Fruit fly (Drosophila melanogaster): ENCODE data around the gene Rab11.

Rab11 gene

DNA sequence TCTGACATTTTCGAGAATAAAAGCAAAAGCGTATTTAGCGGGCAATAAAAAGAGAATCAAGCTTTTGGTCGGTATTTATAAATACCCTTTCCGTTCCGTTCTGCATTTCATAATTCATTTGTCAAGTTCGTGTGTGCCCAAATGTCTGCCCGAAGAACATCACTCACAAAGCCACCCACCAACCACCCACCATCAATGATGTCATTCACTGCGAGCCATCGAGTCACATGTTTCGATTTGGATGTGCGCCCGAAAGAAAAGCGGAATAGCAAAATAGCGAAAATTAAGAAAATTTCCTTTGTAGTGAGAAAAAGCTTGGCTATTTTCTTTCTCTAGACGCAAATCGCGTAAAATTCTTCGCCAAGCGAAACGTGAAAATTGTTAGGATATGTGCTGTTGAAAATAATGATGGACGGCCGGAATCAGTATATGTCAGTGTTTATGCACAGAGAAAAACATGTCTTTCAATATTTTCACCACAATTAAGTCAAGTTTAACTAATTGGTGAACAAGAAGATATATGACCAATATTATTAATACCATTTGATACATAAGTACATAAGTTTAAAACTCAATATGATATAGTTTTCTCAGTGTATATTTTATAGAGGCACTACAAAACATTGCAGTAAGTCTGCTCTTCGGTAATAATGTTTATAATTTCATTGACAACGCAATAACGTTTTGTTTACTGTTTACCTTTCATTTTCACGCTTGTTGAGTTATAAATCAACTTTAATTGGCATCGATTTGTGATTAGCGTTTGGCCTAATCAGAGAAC lies 40.1 kb downstream of the Rab11 start (continued):
- TF ChIP-seq disco-r (GFP tag; optimal IDR thresholded peaks at IDR 0.05) (no peak), Hmx (GFP tag; optimal IDR thresholded peaks at IDR 0.05) (no peak), CG9817 (tag; optimal IDR thresholded peaks at IDR 0.05) (peak; percentile 37), CG8281 (tag; optimal IDR thresholded peaks at IDR 0.05) (no peak), E2f1 (GFP tag; IDR thresholded peaks at IDR 0.05) (no peak), bcd (GFP tag; optimal IDR thresholded peaks at IDR 0.05) (peak; percentile 36), CG6654 (GFP tag; optimal IDR thresholded peaks at IDR 0.05) (no peak), rib (GFP tag; IDR thresholded peaks at IDR 0.05) (peak; percentile 41; the same call in 1 of the 2 replicates), ftz-f1 (GFP tag; optimal IDR thresholded peaks at IDR 0.05) (no peak), CG12659 (GFP tag; optimal IDR thresholded peaks at IDR 0.05) (peak; percentile 55), Camta (GFP tag; optimal IDR thresholded peaks at IDR 0.05) (peak; percentile 37), CG18599 (GFP tag; optimal IDR thresholded peaks at IDR 0.05) (peak; percentile 69), pzg (GFP tag; optimal IDR thresholded peaks at IDR 0.05) (no peak), aop (GFP tag; IDR thresholded peaks at IDR 0.05) (no peak), Ets97D (GFP tag; optimal IDR thresholded peaks at IDR 0.05) (peak; percentile 8), Hr3 (GFP tag; optimal IDR thresholded peaks at IDR 0.05) (peak; percentile 34), CG6854 (GFP tag; optimal IDR thresholded peaks at IDR 0.05) (peak; percentile 14), CG10267 (tag; optimal IDR thresholded peaks at IDR 0.05) (peak; percentile 42), zf30C (GFP tag; optimal IDR thresholded peaks at IDR 0.05) (no peak), ems (GFP tag; optimal IDR thresholded peaks at IDR 0.05) (peak; percentile 4), CG1529 (GFP tag; optimal IDR thresholded peaks at IDR 0.05) (no peak), sr (GFP tag; IDR thresholded peaks at IDR 0.05) (peak; percentile 91), CG8089 (GFP tag; optimal IDR thresholded peaks at IDR 0.05) (no peak), Atf3 (GFP tag; optimal IDR thresholded peaks at IDR 0.05) (no peak), CG6765 (GFP tag; optimal IDR thresholded peaks at IDR 0.05) (peak; percentile 32), bbx (GFP tag; IDR thresholded peaks at IDR 0.05; ENCODE audit: partially characterized antibody) (no peak), Ssrp (tag; optimal IDR thresholded peaks at IDR 0.05) (peak; percentile 51), CG1603 (tag; optimal IDR thresholded peaks at IDR 0.05) (peak; percentile 49), CG6175 (GFP tag; IDR thresholded peaks at IDR 0.05) (no peak), Med (GFP tag) (peak; percentile 90), vvl (GFP tag; IDR thresholded peaks at IDR 0.05) (peak; percentile 78), CG12155 (GFP tag; optimal IDR thresholded peaks at IDR 0.05) (peak; percentile 56), CG13287 (GFP tag; IDR thresholded peaks at IDR 0.05; ENCODE audit: partially characterized antibody) (no peak), peb (GFP tag; IDR thresholded peaks at IDR 0.05) (no peak), CG11398 (GFP tag; optimal IDR thresholded peaks at IDR 0.05) (no peak), sens-2 (GFP tag; IDR thresholded peaks at IDR 0.05) (no peak), Nf-YC (tag; optimal IDR thresholded peaks at IDR 0.05) (peak; percentile 7), Blimp-1 (GFP tag; optimal IDR thresholded peaks at IDR 0.05) (peak; percentile 38), CG33557 (GFP tag; optimal IDR thresholded peaks at IDR 0.05) (no peak), CG34224 (GFP tag; IDR thresholded peaks at IDR 0.05; ENCODE audit: partially characterized antibody) (no peak), Dek (tag; optimal IDR thresholded peaks at IDR 0.05) (peak; percentile 42), Lhr (GFP tag; optimal IDR thresholded peaks at IDR 0.05) (no peak), unpg (GFP tag; optimal IDR thresholded peaks at IDR 0.05) (peak; percentile 61), z (GFP tag; IDR thresholded peaks at IDR 0.05) (no peak), CG4424 (GFP tag; optimal IDR thresholded peaks at IDR 0.05) (peak; percentile 48), cad (GFP tag; optimal IDR thresholded peaks at IDR 0.05) (no peak), sc (optimal IDR thresholded peaks at IDR 0.05) (no peak), sc (GFP tag; optimal IDR thresholded peaks at IDR 0.05) (no peak), ttk (GFP tag; IDR thresholded peaks at IDR 0.05) (0 out of 2 replicates have a peak, but pooled peaks have one; percentile 28), gt (GFP tag; IDR thresholded peaks at IDR 0.05) (no peak)

All from whole organism, embryonic.